Worm (Caenorhabditis elegans): Measurements from ENCODE around the gene fbxb-118.

The fbxb-118 gene

ce11 chrII:4028276-4028675 lies 35.6 kb downstream of the fbxb-118 start, which contains the start of gene K07D4.9:
Gene K07D4.9, plus strand, starts transcription at chrII:4028576.
- TF ChIP-seq mep-1 (tag; optimal IDR thresholded peaks at IDR 0.05): no peak
- no peak for TF ChIP-seq lsy-2 (tag; optimal IDR thresholded peaks at IDR 0.05)

ce11 chrII:4025462-4025861 lies 38.4 kb downstream of the fbxb-118 start, which contains the start of gene K07D4.5:
Gene K07D4.5, minus strand, starts transcription at chrII:4025562.
- TF ChIP-seq lsy-2 (tag; optimal IDR thresholded peaks at IDR 0.05) (no peak), unc-39 (tag; optimal IDR thresholded peaks at IDR 0.05) (no peak), elt-3 (tag; optimal IDR thresholded peaks at IDR 0.05) (no peak), mab-5 (tag; optimal IDR thresholded peaks at IDR 0.05) (no peak), ceh-39 (tag; optimal IDR thresholded peaks at IDR 0.05) (no peak), ztf-11 (tag; optimal IDR thresholded peaks at IDR 0.05) (no peak), lin-13 (tag; optimal IDR thresholded peaks at IDR 0.05) (no peak), cnd-1 (tag; optimal IDR thresholded peaks at IDR 0.05) (no peak), sptf-1 (tag; optimal IDR thresholded peaks at IDR 0.05) (no peak), lin-32 (GFP tag; optimal IDR thresholded peaks at IDR 0.05) (no peak), hlh-1 (tag; optimal IDR thresholded peaks at IDR 0.05) (no peak), mls-2 (tag; optimal IDR thresholded peaks at IDR 0.05) (no peak), blmp-1 (tag; optimal IDR thresholded peaks at IDR 0.05) (no peak)

ce11 chrII:4018617-4019016 lies 45.3 kb downstream of the fbxb-118 start, which contains the start of gene K07D4.6:
Gene K07D4.6, minus strand, starts transcription at chrII:4018717.
- no peak for TF ChIP-seq lin-32 (GFP tag; optimal IDR thresholded peaks at IDR 0.05)
- no peak for TF ChIP-seq nhr-76 (tag; optimal IDR thresholded peaks at IDR 0.05)
- no peak for TF ChIP-seq snpc-4 (tag; optimal IDR thresholded peaks at IDR 0.05)
- no peak for TF ChIP-seq ceh-43 (GFP tag; optimal IDR thresholded peaks at IDR 0.05)
- no peak for TF ChIP-seq ztf-11 (tag; optimal IDR thresholded peaks at IDR 0.05)
- TF ChIP-seq unc-62 (GFP tag; optimal IDR thresholded peaks at IDR 0.05): no peak
- no peak for TF ChIP-seq sptf-1 (tag; optimal IDR thresholded peaks at IDR 0.05)
- TF ChIP-seq ceh-83 (GFP tag; optimal IDR thresholded peaks at IDR 0.05): no peak
- no peak for TF ChIP-seq mab-5 (tag; optimal IDR thresholded peaks at IDR 0.05)
- no peak for TF ChIP-seq ces-1 (GFP tag; optimal IDR thresholded peaks at IDR 0.05)
- no peak for TF ChIP-seq blmp-1 (tag; optimal IDR thresholded peaks at IDR 0.05)
- no peak for TF ChIP-seq ceh-39 (tag; optimal IDR thresholded peaks at IDR 0.05)
- TF ChIP-seq drap-1 (GFP tag; optimal IDR thresholded peaks at IDR 0.05): no peak
- TF ChIP-seq nhr-2 (tag; optimal IDR thresholded peaks at IDR 0.05): no peak

All from whole organism, mixed stage, embryonic.